Fruit fly (Drosophila melanogaster): ENCODE measurements around the gene Anp.

Gene Anp

dm6 chr3R:30208766-30209484, 823 bp upstream of the Anp start, which contains the start of gene RpS7 (continued):
- peak; percentile 28; the same call in 1 of the 2 replicates for TF ChIP-seq CG4404 (GFP tag; IDR thresholded peaks at IDR 0.05)
- TF ChIP-seq ab (GFP tag; optimal IDR thresholded peaks at IDR 0.05): no peak
- peak; percentile 67 for TF ChIP-seq CG2875 (GFP tag; optimal IDR thresholded peaks at IDR 0.05)
- TF ChIP-seq CG16815 (GFP tag; optimal IDR thresholded peaks at IDR 0.05): no peak
- TF ChIP-seq Jarid2 (GFP tag; optimal IDR thresholded peaks at IDR 0.05): peak; percentile 44
- peak; percentile 67; the same call in 1 of the 3 replicates for TF ChIP-seq CG6175 (GFP tag; IDR thresholded peaks at IDR 0.05)
- peak; percentile 62 for TF ChIP-seq tap (tag; optimal IDR thresholded peaks at IDR 0.05)
- peak; percentile 29 for TF ChIP-seq Camta (GFP tag; optimal IDR thresholded peaks at IDR 0.05)
- TF ChIP-seq gfzf (GFP tag; optimal IDR thresholded peaks at IDR 0.05): peak; percentile 53
- TF ChIP-seq CG34224 (GFP tag; IDR thresholded peaks at IDR 0.05; ENCODE audit: partially characterized antibody): peak; percentile 97
- peak; percentile 25; the same call in 1 of the 2 replicates for TF ChIP-seq MBD-R2 (GFP tag; IDR thresholded peaks at IDR 0.05)
- TF ChIP-seq knrl (GFP tag; IDR thresholded peaks at IDR 0.05; ENCODE audit: partially characterized antibody): peak; percentile 99
- TF ChIP-seq CG4617 (GFP tag; optimal IDR thresholded peaks at IDR 0.05; ENCODE audit: borderline replicate concordance): peak; percentile 2
- TF ChIP-seq vfl (GFP tag; optimal IDR thresholded peaks at IDR 0.05): no peak
- peak; percentile 83; the same call in 2 of the 3 replicates for TF ChIP-seq otp (GFP tag; IDR thresholded peaks at IDR 0.05)
- TF ChIP-seq PHDP (tag; optimal IDR thresholded peaks at IDR 0.05): peak; percentile 75
- peak; percentile 18 for TF ChIP-seq CG8944 (GFP tag; optimal IDR thresholded peaks at IDR 0.05)
- TF ChIP-seq NfI (GFP tag; optimal IDR thresholded peaks at IDR 0.05): peak; percentile 87
- peak; percentile 59 for TF ChIP-seq CG10959 (GFP tag; IDR thresholded peaks at IDR 0.05)
- peak; percentile 78 for TF ChIP-seq CG4424 (GFP tag; optimal IDR thresholded peaks at IDR 0.05)
- TF ChIP-seq CG2202 (tag; optimal IDR thresholded peaks at IDR 0.05): peak; percentile 76
- peak; percentile 82 for TF ChIP-seq Dref (GFP tag; IDR thresholded peaks at IDR 0.05)
- TF ChIP-seq zen2 (GFP tag; IDR thresholded peaks at IDR 0.05; ENCODE audit: partially characterized antibody): peak; percentile 94
- TF ChIP-seq prd (optimal IDR thresholded peaks at IDR 0.05): no peak
- peak; percentile 44; the same call in 1 of the 3 replicates for TF ChIP-seq prd (GFP tag; IDR thresholded peaks at IDR 0.05)
- peak; percentile 96 for TF ChIP-seq BEAF-32 (GFP tag; optimal IDR thresholded peaks at IDR 0.05)
- TF ChIP-seq TFAM (GFP tag; optimal IDR thresholded peaks at IDR 0.05): peak; percentile 20
- peak; percentile 84 for TF ChIP-seq BtbVII (GFP tag; optimal IDR thresholded peaks at IDR 0.05)
- peak; percentile 36 for TF ChIP-seq hkb (optimal IDR thresholded peaks at IDR 0.05)
- peak; percentile 81 for TF ChIP-seq hkb (GFP tag; IDR thresholded peaks at IDR 0.05)
- peak; percentile 77 for TF ChIP-seq CG7372 (GFP tag; IDR thresholded peaks at IDR 0.05)
- no peak for TF ChIP-seq D (optimal IDR thresholded peaks at IDR 0.05)
- TF ChIP-seq D (GFP tag; optimal IDR thresholded peaks at IDR 0.05): peak; percentile 46
- no peak for TF ChIP-seq Elba2 (GFP tag; optimal IDR thresholded peaks at IDR 0.05)
- TF ChIP-seq CG4820 (GFP tag; optimal IDR thresholded peaks at IDR 0.05): no peak
- TF ChIP-seq CG43689 (GFP tag; IDR thresholded peaks at IDR 0.05): peak; percentile 57; the same call in 1 of the 2 replicates
- TF ChIP-seq mirr (GFP tag; optimal IDR thresholded peaks at IDR 0.05): peak; percentile 89
- TF ChIP-seq btn (GFP tag; optimal IDR thresholded peaks at IDR 0.05): peak; percentile 28
- TF ChIP-seq CG3847 (GFP tag; IDR thresholded peaks at IDR 0.05): peak; percentile 85
- TF ChIP-seq zfh1 (GFP tag; IDR thresholded peaks at IDR 0.05): peak; percentile 88
- no peak for TF ChIP-seq dan (GFP tag; IDR thresholded peaks at IDR 0.05)
- peak; percentile 60 for TF ChIP-seq pb (GFP tag; optimal IDR thresholded peaks at IDR 0.05)
- peak; percentile 27 for TF ChIP-seq Sry-β (GFP tag; optimal IDR thresholded peaks at IDR 0.05)
- no peak for TF ChIP-seq Atf3 (GFP tag; optimal IDR thresholded peaks at IDR 0.05)
- no peak for TF ChIP-seq cg (GFP tag; optimal IDR thresholded peaks at IDR 0.05)
- TF ChIP-seq hb (GFP tag; IDR thresholded peaks at IDR 0.05; ENCODE audit: partially characterized antibody): peak; percentile 98
- peak; percentile 37 for TF ChIP-seq eyg (GFP tag; optimal IDR thresholded peaks at IDR 0.05)
- peak; percentile 32 for TF ChIP-seq cwo (GFP tag; optimal IDR thresholded peaks at IDR 0.05)
- peak; percentile 76 for TF ChIP-seq CG12299 (tag; optimal IDR thresholded peaks at IDR 0.05)
- TF ChIP-seq dati (GFP tag; IDR thresholded peaks at IDR 0.05): no peak
